Worm (Caenorhabditis elegans) whole organism, L4 larva: ENCODE results near the gene Y75B8A.25.

Experiments
- ces-1 ChIP-seq: fragments of 150-350 bp; sonication (generic microtip); optimal IDR thresholded peaks from 4 replicates; lab custom pipeline; 2014; ENCODE audit warnings: missing biosample characterization, missing genetic modification reagents, missing genetic modification characterization
- saeg-2 ChIP-seq: fragments of 200-800 bp; sonication (Bioruptor generic); IDR thresholded peaks from 2 replicates; pipeline ENCODE4 v1.3.6; 2022; ENCODE audit warnings: missing genetic modification reagents, missing genetic modification characterization, missing compliant biosample characterization
- unc-62 ChIP-seq, 3 experiments: fragments of 150-350 bp in 1 of 3; sonication (generic microtip); optimal IDR thresholded peaks in 2 of 3; peaks in 1 of 3; 1 replicate in 1 of 3; 2 replicates in 2 of 3; lab custom pipeline; 2014 to 2017; ENCODE audit warnings: missing biosample characterization in 3 of 3, missing genetic modification characterization in 3 of 3, missing genetic modification reagents in 3 of 3, missing genotype in 1 of 3

DNA sequence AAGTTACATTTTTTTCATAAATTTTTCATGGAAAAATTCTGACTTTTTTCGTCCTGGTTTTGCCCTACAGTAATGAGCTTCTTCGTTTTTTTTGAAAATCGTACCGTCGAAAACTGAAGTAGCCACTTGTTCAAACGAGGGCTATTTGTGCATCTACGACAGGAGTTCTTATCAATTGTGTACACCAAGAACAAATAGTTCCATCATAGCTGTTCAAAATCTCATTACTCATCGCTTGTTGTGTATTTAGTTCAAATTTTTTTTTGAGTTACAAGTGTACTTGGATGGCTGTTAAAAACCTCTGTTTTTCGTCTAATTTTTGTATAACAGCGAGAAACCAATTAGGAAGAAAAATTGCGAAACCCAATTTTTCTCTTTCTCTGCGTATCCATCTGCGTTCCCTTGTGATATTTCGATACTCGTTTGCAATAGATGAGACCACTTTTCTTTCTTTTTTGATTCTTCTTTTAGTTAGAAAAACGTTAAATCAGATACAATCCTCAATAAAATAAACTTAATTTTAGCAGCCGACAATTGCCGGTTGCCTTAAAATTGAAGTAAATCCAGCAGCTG, 31.1 kb downstream of the Y75B8A.25 start:
- TF ChIP-seq unc-62 (GFP tag; optimal IDR thresholded peaks at IDR 0.05 in 1 of 2; lab: Kevin White, UChicago) (no peak), unc-62 (tag; optimal IDR thresholded peaks at IDR 0.05; lab: Kevin White, UChicago) (no peak), saeg-2 (GFP tag; lab: Robert Waterston, UW) (no peak), ces-1 (GFP tag; lab: Kevin White, UChicago) (no peak)
